Worm (Caenorhabditis elegans): ENCODE measurements around the gene nlp-76.

The nlp-76 gene

ce11 chrX:12656420-12657033 lies 7.2 kb downstream of the nlp-76 start (continued):
- TF ChIP-seq ztf-11 (tag; optimal IDR thresholded peaks at IDR 0.05) (no peak), lin-39 (tag; optimal IDR thresholded peaks at IDR 0.05) (peak; percentile 68), elt-1 (tag; optimal IDR thresholded peaks at IDR 0.05) (no peak), nhr-12 (tag; optimal IDR thresholded peaks at IDR 0.05) (no peak), nhr-76 (tag; optimal IDR thresholded peaks at IDR 0.05) (no peak), R02D3.7 (tag; optimal IDR thresholded peaks at IDR 0.05) (no peak), daf-12 (tag; optimal IDR thresholded peaks at IDR 0.05) (no peak), unc-62 (GFP tag; optimal IDR thresholded peaks at IDR 0.05) (no peak), unc-39 (tag; optimal IDR thresholded peaks at IDR 0.05) (no peak), pha-4 (tag; optimal IDR thresholded peaks at IDR 0.05) (peak; percentile 47), nhr-23 (tag; optimal IDR thresholded peaks at IDR 0.05) (peak; percentile 99)

- no peak for TF ChIP-seq R02D3.7 (tag; optimal IDR thresholded peaks at IDR 0.05)
- no peak for TF ChIP-seq skn-1 (tag; optimal IDR thresholded peaks at IDR 0.05)
- TF ChIP-seq ceh-28 (tag; optimal IDR thresholded peaks at IDR 0.05) = peak; percentile 6
- TF ChIP-seq nhr-23 (tag; optimal IDR thresholded peaks at IDR 0.05) = peak; percentile 82
- no peak for TF ChIP-seq sea-2 (GFP tag; optimal IDR thresholded peaks at IDR 0.05)
- TF ChIP-seq lin-15B (tag; optimal IDR thresholded peaks at IDR 0.05) = no peak
- TF ChIP-seq nfya-1 (tag; optimal IDR thresholded peaks at IDR 0.05; ENCODE audit: insufficient read depth) = peak; percentile 67
- no peak for TF ChIP-seq unc-62 (GFP tag; optimal IDR thresholded peaks at IDR 0.05)
- peak; percentile 49 for TF ChIP-seq ama-1 (optimal IDR thresholded peaks at IDR 0.05)
- TF ChIP-seq nhr-25 (tag; optimal IDR thresholded peaks at IDR 0.05) = peak; percentile 77
- no peak for TF ChIP-seq fkh-2 (tag; optimal IDR thresholded peaks at IDR 0.05)
- peak; percentile 44 for TF ChIP-seq fos-1 (tag; optimal IDR thresholded peaks at IDR 0.05)
- TF ChIP-seq elt-3 (tag; optimal IDR thresholded peaks at IDR 0.05) = peak in 1 of 3 experiments; percentile 34
- no peak for TF ChIP-seq nhr-11 (tag; optimal IDR thresholded peaks at IDR 0.05)
- no peak for TF ChIP-seq egl-5 (tag; optimal IDR thresholded peaks at IDR 0.05)
- TF ChIP-seq zag-1 (tag; optimal IDR thresholded peaks at IDR 0.05) = no peak
- TF ChIP-seq ZK546.5 (tag; optimal IDR thresholded peaks at IDR 0.05) = no peak
- peak; percentile 30 for TF ChIP-seq lin-39 (tag; optimal IDR thresholded peaks at IDR 0.05)
- peak; percentile 5 for TF ChIP-seq jun-1 (tag; optimal IDR thresholded peaks at IDR 0.05)
- peak; percentile 25 for TF ChIP-seq lsy-12 (tag; optimal IDR thresholded peaks at IDR 0.05)
- peak; percentile 18 for TF ChIP-seq pqm-1 (tag; optimal IDR thresholded peaks at IDR 0.05)
- TF ChIP-seq pha-4 (tag; optimal IDR thresholded peaks at IDR 0.05) = no peak
- TF ChIP-seq nhr-43 (tag; optimal IDR thresholded peaks at IDR 0.05; ENCODE audit: poor library complexity, severe bottlenecking) = peak; percentile 45
- no peak for TF ChIP-seq nhr-28 (tag; optimal IDR thresholded peaks at IDR 0.05)
- TF ChIP-seq elt-2 (tag; optimal IDR thresholded peaks at IDR 0.05) = peak; percentile 64
- peak; percentile 51 for TF ChIP-seq hmg-11 (tag; optimal IDR thresholded peaks at IDR 0.05)
- no peak for TF ChIP-seq fkh-10 (GFP tag; optimal IDR thresholded peaks at IDR 0.05)
- TF ChIP-seq tbx-2 (tag; optimal IDR thresholded peaks at IDR 0.05) = peak; percentile 70
- TF ChIP-seq nhr-77 (tag; optimal IDR thresholded peaks at IDR 0.05) = no peak
Observed at ce11 chrX:12655339-12655875, 8.3 kb downstream of the nlp-76 start.

DNA sequence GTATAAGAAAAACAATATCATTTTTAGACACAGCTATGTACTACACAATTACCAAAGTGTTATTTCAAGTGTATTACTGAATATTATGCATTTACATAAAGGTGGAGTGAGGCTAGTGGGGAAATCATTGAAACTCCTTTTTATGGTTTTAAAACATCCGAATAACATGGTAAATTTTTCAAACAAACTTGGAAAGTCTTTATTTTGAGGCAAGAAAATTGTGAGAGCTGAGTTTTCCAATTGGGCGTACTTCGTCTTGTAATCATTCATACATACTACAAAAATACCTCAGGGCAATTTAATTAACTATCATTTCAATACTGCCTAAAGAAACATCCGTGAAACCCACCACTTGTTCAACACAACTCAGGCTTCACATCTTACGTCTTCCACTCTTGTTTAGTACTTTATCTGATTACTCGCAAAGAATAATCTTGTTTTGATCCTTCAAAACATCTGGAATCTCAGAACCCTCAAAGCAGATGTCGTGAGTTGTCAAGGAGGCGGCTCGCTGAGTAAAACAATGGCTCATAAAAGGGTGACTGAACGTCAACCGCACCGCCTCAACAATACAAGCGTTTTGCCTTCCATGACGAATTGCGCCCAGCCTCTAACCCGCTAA lies 17.0 kb downstream of the nlp-76 start, which contains the start of gene zmp-5:
zmp-5 (plus strand) TSS at position 572 of the 622 bp plus-strand sequence.
- TF ChIP-seq zag-1 (tag; optimal IDR thresholded peaks at IDR 0.05) (no peak), jun-1 (tag; optimal IDR thresholded peaks at IDR 0.05) (no peak), fkh-2 (tag; optimal IDR thresholded peaks at IDR 0.05) (no peak), daf-12 (tag; optimal IDR thresholded peaks at IDR 0.05) (no peak), R02D3.7 (tag; optimal IDR thresholded peaks at IDR 0.05) (no peak)

ce11 chrX:12645846-12646245 lies 17.9 kb downstream of the nlp-76 start:
- TF ChIP-seq lin-15B (tag; optimal IDR thresholded peaks at IDR 0.05) (no peak), nhr-25 (tag; optimal IDR thresholded peaks at IDR 0.05) (peak; percentile 66), ceh-9 (tag; optimal IDR thresholded peaks at IDR 0.05) (no peak)

Measured in whole organism, L3 larva.